Fruit fly (Drosophila melanogaster): ENCODE data around the gene CG34140.

CG34140 gene

DNA sequence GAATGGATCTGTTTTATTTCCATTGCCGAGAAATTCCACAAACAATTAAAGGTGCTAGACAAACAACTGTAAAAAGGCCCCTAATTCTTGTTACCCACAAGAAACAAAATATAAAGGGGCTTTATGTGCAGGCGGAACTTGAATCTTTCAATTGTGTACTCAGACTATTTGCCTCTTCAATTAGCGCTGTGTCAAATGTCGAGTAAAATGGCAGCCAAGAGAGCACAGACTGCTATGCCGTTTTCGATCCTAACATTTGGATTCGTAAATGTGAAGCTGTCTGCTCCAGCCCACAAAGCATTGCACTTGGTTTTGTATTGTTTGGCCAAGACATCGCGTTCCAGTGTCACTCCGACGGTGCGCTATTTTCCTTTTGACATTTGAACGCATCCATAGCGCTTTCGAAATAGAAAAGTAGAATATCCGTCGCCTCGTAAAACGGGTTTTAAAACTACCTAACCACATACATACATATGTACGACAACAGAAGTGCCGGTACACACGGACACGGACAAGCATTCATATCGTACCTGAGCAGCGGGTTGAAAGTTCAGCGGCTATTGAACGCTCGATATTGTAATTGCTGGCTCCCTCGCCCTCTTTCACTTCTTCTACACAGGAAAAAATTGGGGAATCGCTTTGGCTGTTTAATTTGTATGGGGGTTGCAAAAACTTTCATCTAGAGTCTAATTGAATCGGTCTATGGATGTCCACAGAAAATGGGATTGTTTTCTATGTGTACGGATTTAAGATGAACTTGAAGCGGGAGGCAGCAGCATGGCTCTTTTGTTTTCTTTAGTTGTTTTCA, 18.0 kb downstream of the CG34140 start:
- peak; percentile 35 for TF ChIP-seq pros (GFP tag; optimal IDR thresholded peaks at IDR 0.05)
- TF ChIP-seq B-H1 (GFP tag; IDR thresholded peaks at IDR 0.05): no peak
- TF ChIP-seq Hr51 (GFP tag; optimal IDR thresholded peaks at IDR 0.05): peak in 1 of 2 experiments; percentile 11
- 0 out of 2 replicates have a peak, but pooled peaks have one; percentile 20 for TF ChIP-seq amos (GFP tag; IDR thresholded peaks at IDR 0.05; ENCODE audit: partially characterized antibody)
- TF ChIP-seq CG18599 (GFP tag; optimal IDR thresholded peaks at IDR 0.05): peak; percentile 50
- no peak for TF ChIP-seq crc (GFP tag; optimal IDR thresholded peaks at IDR 0.05)
- TF ChIP-seq CG2678 (tag; optimal IDR thresholded peaks at IDR 0.05): peak; percentile 36
- peak; percentile 54 for TF ChIP-seq CG4424 (GFP tag; optimal IDR thresholded peaks at IDR 0.05)
- no peak for TF ChIP-seq CG14050 (GFP tag; IDR thresholded peaks at IDR 0.05)
- TF ChIP-seq CG31441 (GFP tag; IDR thresholded peaks at IDR 0.05): peak; percentile 30; the same call in 1 of the 2 replicates
- TF ChIP-seq phol (tag; optimal IDR thresholded peaks at IDR 0.05): peak; percentile 30
- TF ChIP-seq CG42726 (GFP tag; IDR thresholded peaks at IDR 0.05; ENCODE audit: partially characterized antibody): no peak
- peak; percentile 14 for TF ChIP-seq CG18764 (GFP tag; optimal IDR thresholded peaks at IDR 0.05)
- TF ChIP-seq CG12391 (tag; optimal IDR thresholded peaks at IDR 0.05): peak; percentile 42
- peak; percentile 31 for TF ChIP-seq Asciz (GFP tag; optimal IDR thresholded peaks at IDR 0.05)
- no peak for TF ChIP-seq hkb (optimal IDR thresholded peaks at IDR 0.05)
- 0 out of 2 replicates have a peak, but pooled peaks have one; percentile 44 for TF ChIP-seq hkb (GFP tag; IDR thresholded peaks at IDR 0.05)
- TF ChIP-seq CG8924 (tag; optimal IDR thresholded peaks at IDR 0.05): no peak
- 0 out of 2 replicates have a peak, but pooled peaks have one; percentile 7 for TF ChIP-seq ara (GFP tag; IDR thresholded peaks at IDR 0.05)
- TF ChIP-seq CG17829 (tag; optimal IDR thresholded peaks at IDR 0.05): peak; percentile 7
- TF ChIP-seq Blimp-1 (GFP tag; optimal IDR thresholded peaks at IDR 0.05): peak; percentile 51
- no peak for TF ChIP-seq ERR (GFP tag; optimal IDR thresholded peaks at IDR 0.05)
- peak in 1 of 2 experiments; percentile 99 for TF ChIP-seq Hr78 (GFP tag; optimal IDR thresholded peaks at IDR 0.05)
- TF ChIP-seq CG17359 (tag; optimal IDR thresholded peaks at IDR 0.05): peak; percentile 3
- no peak for TF ChIP-seq CG9215 (GFP tag; IDR thresholded peaks at IDR 0.05)
- no peak for TF ChIP-seq CG17802 (tag; optimal IDR thresholded peaks at IDR 0.05)
- TF ChIP-seq Side (GFP tag; optimal IDR thresholded peaks at IDR 0.05): peak; percentile 4
- TF ChIP-seq Ptx1 (GFP tag; IDR thresholded peaks at IDR 0.05): no peak
- peak; percentile 58 for TF ChIP-seq CTCF (GFP tag; optimal IDR thresholded peaks at IDR 0.05)
- no peak for TF ChIP-seq hth (optimal IDR thresholded peaks at IDR 0.05)
- TF ChIP-seq CG2712 (tag; optimal IDR thresholded peaks at IDR 0.05): peak; percentile 52
- TF ChIP-seq onecut (GFP tag; IDR thresholded peaks at IDR 0.05): 0 out of 2 replicates have a peak, but pooled peaks have one; percentile 33
- TF ChIP-seq zfh1 (GFP tag; IDR thresholded peaks at IDR 0.05): 0 out of 3 replicates have a peak, but pooled peaks have one; percentile 40
- 0 out of 2 replicates have a peak, but pooled peaks have one; percentile 6 for TF ChIP-seq Drgx (GFP tag; IDR thresholded peaks at IDR 0.05)
- peak; percentile 15 for TF ChIP-seq nmo (GFP tag; optimal IDR thresholded peaks at IDR 0.05)
- no peak for TF ChIP-seq inv (GFP tag; IDR thresholded peaks at IDR 0.05; ENCODE audit: partially characterized antibody)
- no peak for TF ChIP-seq CG13287 (GFP tag; IDR thresholded peaks at IDR 0.05; ENCODE audit: partially characterized antibody)
- TF ChIP-seq Xbp1 (GFP tag; optimal IDR thresholded peaks at IDR 0.05): peak; percentile 0
- TF ChIP-seq CoRest (tag; optimal IDR thresholded peaks at IDR 0.05): no peak
- peak; percentile 20 for TF ChIP-seq trem (tag; optimal IDR thresholded peaks at IDR 0.05)
- TF ChIP-seq Oli (tag; optimal IDR thresholded peaks at IDR 0.05): peak; percentile 5
- peak; percentile 61 for TF ChIP-seq sens (GFP tag)
- TF ChIP-seq CG7839 (tag; optimal IDR thresholded peaks at IDR 0.05): peak; percentile 25
- peak; percentile 6 for TF ChIP-seq bcd (GFP tag; optimal IDR thresholded peaks at IDR 0.05)
- TF ChIP-seq CG6254 (GFP tag; optimal IDR thresholded peaks at IDR 0.05): peak; percentile 2
- peak; percentile 47 for TF ChIP-seq cg (GFP tag; optimal IDR thresholded peaks at IDR 0.05)
- TF ChIP-seq CG1647 (GFP tag; optimal IDR thresholded peaks at IDR 0.05): no peak
- TF ChIP-seq HHEX (GFP tag; optimal IDR thresholded peaks at IDR 0.05): no peak

All from whole organism, embryonic.